Fruit fly (Drosophila melanogaster) whole organism, wandering third instar larva: ENCODE measurements around the gene Sbds.

Source experiments
- Abd-B ChIP-seq: fragments of >200 bp; optimal IDR thresholded peaks from 2 replicates; lab custom pipeline; 2017; ENCODE audit warnings: missing biosample characterization, missing genetic modification characterization
- CG32264 ChIP-seq: fragments of 200-800 bp; sonication (Bioruptor generic); optimal IDR thresholded peaks from 2 replicates; lab custom pipeline; 2016; ENCODE audit warnings: missing biosample characterization, missing genetic modification characterization
- CG9705 ChIP-seq: fragments of 200-800 bp; sonication (Bioruptor generic); optimal IDR thresholded peaks from 2 replicates; lab custom pipeline; 2018; ENCODE audit warnings: missing biosample characterization, mild to moderate bottlenecking, missing genetic modification characterization
- CrebA ChIP-seq: fragments of 200-800 bp; sonication (Bioruptor generic); optimal IDR thresholded peaks from 2 replicates; lab custom pipeline; 2016; ENCODE audit warnings: missing biosample characterization, mild to moderate bottlenecking, missing genetic modification characterization, borderline replicate concordance
- Dfd ChIP-seq: fragments of >200 bp; optimal IDR thresholded peaks from 2 replicates; lab custom pipeline; 2017; ENCODE audit warnings: missing biosample characterization, missing genetic modification characterization
- Dif ChIP-seq: fragments of 200-275, 200-300 bp; sonication (Bioruptor generic); optimal IDR thresholded peaks from 2 replicates; lab custom pipeline; 2018; ENCODE audit warnings: missing biosample characterization, missing genetic modification characterization; ENCODE audit not compliant: partially characterized antibody
- GATAd ChIP-seq: sonication (Bioruptor generic); optimal IDR thresholded peaks from 2 replicates; lab custom pipeline; 2016; ENCODE audit warnings: missing biosample characterization, missing genetic modification characterization
- HLH106 ChIP-seq: fragments of 200-800 bp; optimal IDR thresholded peaks from 3 replicates; lab custom pipeline; 2019; ENCODE audit warnings: missing biosample characterization, mild to moderate bottlenecking, missing genetic modification characterization, moderate library complexity
- Hnf4 ChIP-seq: fragments of 200-800 bp; sonication (Bioruptor generic); optimal IDR thresholded peaks from 2 replicates; lab custom pipeline; 2016; ENCODE audit warnings: missing biosample characterization, mild to moderate bottlenecking, missing genetic modification characterization
- Hr78 ChIP-seq: fragments of >200 bp; optimal IDR thresholded peaks from 2 replicates; lab custom pipeline; 2017; ENCODE audit warnings: missing biosample characterization, missing genetic modification characterization
- Hr83 ChIP-seq: fragments of 200-300 bp; sonication (Bioruptor generic); optimal IDR thresholded peaks from 2 replicates; lab custom pipeline; 2016; ENCODE audit warnings: missing biosample characterization, mild to moderate bottlenecking, missing genetic modification characterization, moderate library complexity; ENCODE audit not compliant: poor library complexity, severe bottlenecking
- Jra ChIP-seq: sonication (Bioruptor generic); optimal IDR thresholded peaks from 2 replicates; lab custom pipeline; 2016; ENCODE audit warnings: missing biosample characterization, missing genetic modification characterization
- Mio ChIP-seq: sonication (Bioruptor generic); optimal IDR thresholded peaks from 2 replicates; lab custom pipeline; 2016; ENCODE audit warnings: missing biosample characterization, missing genetic modification characterization
- Myc ChIP-seq: fragments of >200 bp; optimal IDR thresholded peaks from 2 replicates; lab custom pipeline; 2017
- N ChIP-seq: fragments of >200 bp; optimal IDR thresholded peaks from 2 replicates; lab custom pipeline; 2018; ENCODE audit warnings: missing biosample characterization, missing external identifiers, missing genetic modification characterization
- OdsH ChIP-seq: fragments of 200-800 bp; sonication (Bioruptor generic); optimal IDR thresholded peaks from 2 replicates; lab custom pipeline; 2016; ENCODE audit warnings: missing biosample characterization, mild to moderate bottlenecking, missing genetic modification characterization
- Rel ChIP-seq, 2 experiments: fragments of 200-800 bp; sonication (Bioruptor generic) in 1 of 2; optimal IDR thresholded peaks; 2 replicates in 1 of 2; 3 replicates in 1 of 2; lab custom pipeline; 2016 to 2019; ENCODE audit warnings: mild to moderate bottlenecking in 2 of 2, missing biosample characterization in 2 of 2, missing genetic modification characterization in 2 of 2, moderate library complexity in 1 of 2
- Sp1 ChIP-seq: fragments of 200-800 bp; sonication (Bioruptor generic); optimal IDR thresholded peaks from 3 replicates; lab custom pipeline; 2019; ENCODE audit warnings: missing biosample characterization, mild to moderate bottlenecking, missing genetic modification characterization, moderate library complexity
- Vsx2 ChIP-seq: fragments of 200-300, 225-300 bp; sonication (Bioruptor generic); optimal IDR thresholded peaks from 2 replicates; lab custom pipeline; 2018; ENCODE audit warnings: missing biosample characterization, missing genetic modification characterization; ENCODE audit not compliant: partially characterized antibody
- br ChIP-seq: fragments of 200-800 bp; sonication (Bioruptor generic); optimal IDR thresholded peaks from 2 replicates; lab custom pipeline; 2016; ENCODE audit warnings: missing biosample characterization, missing genetic modification characterization
- brk ChIP-seq: fragments of 200-800 bp; sonication (Bioruptor generic); optimal IDR thresholded peaks from 2 replicates; lab custom pipeline; 2016; ENCODE audit warnings: missing biosample characterization, mild to moderate bottlenecking, missing genetic modification characterization
- dl ChIP-seq, 2 experiments: fragments of 175-275, 200-275 bp in 1 of 2; fragments of 200-275 bp in 1 of 2; sonication (Bioruptor generic); optimal IDR thresholded peaks; lab custom pipeline; 2018; ENCODE audit warnings: mild to moderate bottlenecking in 2 of 2, missing biosample characterization in 2 of 2, missing genetic modification characterization in 2 of 2, moderate library complexity in 2 of 2; ENCODE audit not compliant: partially characterized antibody in 2 of 2, insufficient read depth in 1 of 2
- dmrt93B ChIP-seq: fragments of 200-800 bp; sonication (Bioruptor generic); optimal IDR thresholded peaks from 2 replicates; lab custom pipeline; 2018; ENCODE audit warnings: missing biosample characterization, mild to moderate bottlenecking, missing genetic modification characterization
- dsf ChIP-seq: sonication (Bioruptor generic); optimal IDR thresholded peaks from 2 replicates; lab custom pipeline; 2016; ENCODE audit warnings: missing biosample characterization, missing genetic modification characterization, borderline replicate concordance
- ey ChIP-seq: fragments of 200-800 bp; sonication (Bioruptor generic); optimal IDR thresholded peaks from 2 replicates; lab custom pipeline; 2016; ENCODE audit warnings: missing biosample characterization, missing genetic modification characterization
- foxo ChIP-seq, 2 experiments: fragments of 200-800 bp; sonication (Bioruptor generic); optimal IDR thresholded peaks; 2 replicates in 1 of 2; 3 replicates in 1 of 2; lab custom pipeline; 2016 to 2017; ENCODE audit warnings: missing biosample characterization in 2 of 2, missing genetic modification characterization in 2 of 2
- fru ChIP-seq: fragments of 200-800 bp; sonication (Bioruptor generic); optimal IDR thresholded peaks from 3 replicates; lab custom pipeline; 2016; ENCODE audit warnings: missing biosample characterization, mild to moderate bottlenecking, missing genetic modification characterization
- h ChIP-seq: fragments of 200-800 bp; sonication (Bioruptor generic); optimal IDR thresholded peaks from 3 replicates; lab custom pipeline; 2016; ENCODE audit warnings: missing biosample characterization, mild to moderate bottlenecking, missing genetic modification characterization
- jim ChIP-seq: fragments of 175-275, 200-325 bp; sonication (Bioruptor generic); optimal IDR thresholded peaks from 2 replicates; lab custom pipeline; 2016; ENCODE audit warnings: missing biosample characterization, mild to moderate bottlenecking, missing genetic modification characterization
- lola ChIP-seq: fragments of >200 bp; optimal IDR thresholded peaks from 2 replicates; lab custom pipeline; 2017; ENCODE audit warnings: missing biosample characterization, missing genetic modification characterization
- pan ChIP-seq: fragments of >200 bp; optimal IDR thresholded peaks from 2 replicates; lab custom pipeline; 2017
- psq ChIP-seq: fragments of 200-800 bp; sonication (Bioruptor generic); optimal IDR thresholded peaks from 3 replicates; lab custom pipeline; 2017; ENCODE audit warnings: missing biosample characterization, mild to moderate bottlenecking, missing genetic modification characterization, moderate library complexity
- rgr ChIP-seq: fragments of 200-800 bp; sonication (Bioruptor generic); optimal IDR thresholded peaks from 3 replicates; lab custom pipeline; 2016; ENCODE audit warnings: missing biosample characterization, mild to moderate bottlenecking, missing genetic modification characterization
- sage ChIP-seq: fragments of 200-800 bp; sonication (Bioruptor generic); optimal IDR thresholded peaks from 2 replicates; lab custom pipeline; 2016; ENCODE audit warnings: missing biosample characterization, mild to moderate bottlenecking, missing genetic modification characterization
- sv ChIP-seq: fragments of 200-800 bp; sonication (Bioruptor generic); optimal IDR thresholded peaks from 3 replicates; lab custom pipeline; 2016; ENCODE audit warnings: missing biosample characterization, missing genetic modification characterization
- tai ChIP-seq: sonication (Bioruptor generic); optimal IDR thresholded peaks from 2 replicates; lab custom pipeline; 2016; ENCODE audit warnings: missing biosample characterization, missing genetic modification characterization
- usp ChIP-seq: fragments of >200 bp; optimal IDR thresholded peaks from 2 replicates; lab custom pipeline; 2017; ENCODE audit warnings: missing biosample characterization, missing genetic modification characterization
- woc ChIP-seq: sonication (Bioruptor generic); optimal IDR thresholded peaks from 2 replicates; lab custom pipeline; 2016; ENCODE audit warnings: missing biosample characterization, mild to moderate bottlenecking, missing genetic modification characterization

Gene Sbds

dm6 chr3L:6743346-6744165 lies 9.2 kb upstream of the Sbds start:
- TF ChIP-seq Hnf4 (GFP tag; lab: Kevin White, UChicago): peak; percentile 4
- no peak for TF ChIP-seq ey (GFP tag; lab: Kevin White, UChicago)
- peak; percentile 99 for TF ChIP-seq psq (GFP tag; lab: Kevin White, UChicago)
- TF ChIP-seq sv: no peak
- no peak for TF ChIP-seq usp (GFP tag; lab: Kevin White, UChicago)
- TF ChIP-seq Myc: no peak
- peak; percentile 47 for TF ChIP-seq woc (GFP tag; lab: Kevin White, UChicago)
- no peak for TF ChIP-seq sage (GFP tag; lab: Kevin White, UChicago)
- no peak for TF ChIP-seq Jra
- peak; percentile 33 for TF ChIP-seq Sp1 (GFP tag; lab: Kevin White, UChicago)
- TF ChIP-seq rgr (GFP tag; lab: Kevin White, UChicago): peak; percentile 44
- no peak for TF ChIP-seq Hr78 (GFP tag; lab: Kevin White, UChicago)
- peak; percentile 92 for TF ChIP-seq Hr83 (GFP tag; lab: Kevin White, UChicago)
- TF ChIP-seq OdsH: no peak
- peak; percentile 5 for TF ChIP-seq dmrt93B (GFP tag; lab: Kevin White, UChicago)
- no peak for TF ChIP-seq fru (GFP tag; lab: Kevin White, UChicago)
- peak; percentile 26 for TF ChIP-seq CG9705 (GFP tag; lab: Kevin White, UChicago)
- TF ChIP-seq Dfd (GFP tag; lab: Kevin White, UChicago): no peak
- TF ChIP-seq tai: no peak
- no peak for TF ChIP-seq foxo (GFP tag; optimal IDR thresholded peaks at IDR 0.05; lab: Kevin White, UChicago)
- no peak for TF ChIP-seq GATAd (GFP tag; lab: Kevin White, UChicago)
- peak; percentile 53 for TF ChIP-seq N (GFP tag; lab: Kevin White, UChicago)
- TF ChIP-seq brk (GFP tag; lab: Kevin White, UChicago): no peak
- TF ChIP-seq Abd-B: no peak
- TF ChIP-seq Rel (GFP tag; optimal IDR thresholded peaks at IDR 0.05; lab: Kevin White, UChicago): no peak
- peak; percentile 97 for TF ChIP-seq Rel (tag; optimal IDR thresholded peaks at IDR 0.05; lab: Kevin White, UChicago)
- no peak for TF ChIP-seq br (GFP tag; lab: Kevin White, UChicago)
- TF ChIP-seq h: peak; percentile 46
- TF ChIP-seq lola (GFP tag; lab: Kevin White, UChicago): peak; percentile 17
- no peak for TF ChIP-seq Vsx2
- peak; percentile 3 for TF ChIP-seq Dif (GFP tag; lab: Kevin White, UChicago)
- no peak for TF ChIP-seq dl (GFP tag; optimal IDR thresholded peaks at IDR 0.05; lab: Kevin White, UChicago; ENCODE audit: insufficient read depth in 1 of 2, partially characterized antibody in 2 of 2)
- no peak for TF ChIP-seq dsf (GFP tag; lab: Kevin White, UChicago)
- no peak for TF ChIP-seq pan (lab: Kevin White, UChicago)
- no peak for TF ChIP-seq CG32264 (GFP tag; lab: Kevin White, UChicago)
- no peak for TF ChIP-seq CrebA
- no peak for TF ChIP-seq Mio
- TF ChIP-seq HLH106 (tag; lab: Kevin White, UChicago): peak; percentile 35
- TF ChIP-seq jim (GFP tag; lab: Kevin White, UChicago): peak; percentile 93

DNA sequence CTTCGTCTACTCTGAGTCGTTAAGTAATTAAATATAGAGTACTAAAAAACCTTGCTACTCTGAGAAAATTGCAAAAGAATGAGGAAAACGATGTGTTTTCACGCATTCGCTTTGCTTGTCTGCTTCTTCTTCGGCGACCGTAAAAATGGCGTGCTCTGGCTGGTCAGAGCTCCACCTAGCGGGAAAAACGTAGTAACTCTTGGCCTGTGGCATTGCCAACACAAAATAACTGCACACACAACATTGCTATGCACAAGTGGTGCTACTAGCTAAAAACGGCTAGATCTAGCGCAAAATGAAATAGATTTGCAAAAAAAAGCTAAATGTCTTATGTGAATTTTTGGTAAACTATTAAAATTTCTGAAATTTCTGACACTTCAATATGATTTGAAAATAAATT lies 5.6 kb upstream of the Sbds start:
- TF ChIP-seq woc (GFP tag; lab: Kevin White, UChicago) (peak; percentile 77), Sp1 (GFP tag; lab: Kevin White, UChicago) (peak; percentile 46), rgr (GFP tag; lab: Kevin White, UChicago) (peak; percentile 59), foxo (GFP tag; optimal IDR thresholded peaks at IDR 0.05; lab: Kevin White, UChicago) (peak in 1 of 2 experiments; percentile 67), usp (GFP tag; lab: Kevin White, UChicago) (no peak), dl (GFP tag; optimal IDR thresholded peaks at IDR 0.05; lab: Kevin White, UChicago; ENCODE audit: insufficient read depth in 1 of 2, partially characterized antibody in 2 of 2) (no peak), psq (GFP tag; lab: Kevin White, UChicago) (peak; percentile 85), Dif (GFP tag; lab: Kevin White, UChicago) (no peak), lola (GFP tag; lab: Kevin White, UChicago) (no peak), HLH106 (tag; lab: Kevin White, UChicago) (peak; percentile 53), Hnf4 (GFP tag; lab: Kevin White, UChicago) (peak; percentile 53), ey (GFP tag; lab: Kevin White, UChicago) (peak; percentile 38), Abd-B (no peak), Jra (peak; percentile 3), h (peak; percentile 49), br (GFP tag; lab: Kevin White, UChicago) (peak; percentile 16), Rel (GFP tag; optimal IDR thresholded peaks at IDR 0.05; lab: Kevin White, UChicago) (no peak), Rel (tag; optimal IDR thresholded peaks at IDR 0.05; lab: Kevin White, UChicago) (peak; percentile 30), sv (no peak), Dfd (GFP tag; lab: Kevin White, UChicago) (no peak), pan (lab: Kevin White, UChicago) (no peak), Hr83 (GFP tag; lab: Kevin White, UChicago) (peak; percentile 51), dmrt93B (GFP tag; lab: Kevin White, UChicago) (peak; percentile 0), fru (GFP tag; lab: Kevin White, UChicago) (peak; percentile 51), OdsH (peak; percentile 41), tai (no peak), CG9705 (GFP tag; lab: Kevin White, UChicago) (peak; percentile 10), Myc (peak; percentile 90)
